Fruit fly (Drosophila melanogaster): ENCODE measurements around the gene msi.

dm6 chr3R:25555365-25556106, 39.6 kb downstream of the msi start:
- no peak for TF ChIP-seq CG8478 (optimal IDR thresholded peaks at IDR 0.05)
- no peak for TF ChIP-seq CTCF (optimal IDR thresholded peaks at IDR 0.05)
